Worm (Caenorhabditis elegans): ENCODE data around the gene Y119D3B.21.

ce11 chrIII:1225595-1225994, 10.8 kb downstream of the Y119D3B.21 start:
- TF ChIP-seq Y5F2A.4 (GFP tag; optimal IDR thresholded peaks at IDR 0.05) (no peak), jun-1 (tag; optimal IDR thresholded peaks at IDR 0.05) (no peak), pha-4 (GFP tag; IDR thresholded peaks at IDR 0.05) (no peak), pha-4 (tag; optimal IDR thresholded peaks at IDR 0.05) (no peak)

All from whole organism, L4 larva.